Worm (Caenorhabditis elegans) whole organism, L3 larva: ENCODE measurements around the gene F55C12.19.

Source experiments
- R02D3.7 ChIP-seq: fragments of 150-350 bp; optimal IDR thresholded peaks from 2 replicates; lab custom pipeline; 2014; ENCODE audit warnings: missing biosample characterization, missing genetic modification characterization
- ZK546.5 ChIP-seq: sonication (generic microtip); optimal IDR thresholded peaks from 2 replicates; lab custom pipeline; 2017; ENCODE audit warnings: missing biosample characterization, missing genetic modification characterization
- aly-2 ChIP-seq: fragments of 150-350 bp; optimal IDR thresholded peaks from 2 replicates; lab custom pipeline; 2014; ENCODE audit warnings: missing biosample characterization, missing genetic modification characterization
- ama-1 ChIP-seq: fragments of 150-350 bp; optimal IDR thresholded peaks from 2 replicates; lab custom pipeline; 2018
- ceh-16 ChIP-seq: sonication (generic microtip); optimal IDR thresholded peaks from 2 replicates; lab custom pipeline; 2017; ENCODE audit warnings: missing biosample characterization, missing genetic modification characterization
- ceh-28 ChIP-seq: fragments of 150-350 bp; optimal IDR thresholded peaks from 2 replicates; lab custom pipeline; 2014; ENCODE audit warnings: missing biosample characterization, missing genetic modification reagents, missing genetic modification characterization
- ceh-82 ChIP-seq: fragments of 150-350 bp; optimal IDR thresholded peaks from 2 replicates; lab custom pipeline; 2014; ENCODE audit warnings: missing biosample characterization, missing genetic modification characterization
- ceh-9 ChIP-seq: sonication (generic microtip); optimal IDR thresholded peaks from 2 replicates; lab custom pipeline; 2018; ENCODE audit warnings: missing biosample characterization, missing genetic modification characterization
- daf-12 ChIP-seq: fragments of 150-350 bp; optimal IDR thresholded peaks from 2 replicates; lab custom pipeline; 2014; ENCODE audit warnings: missing biosample characterization, missing genetic modification reagents, missing genetic modification characterization
- egl-27 ChIP-seq: sonication (generic microtip); optimal IDR thresholded peaks from 4 replicates; lab custom pipeline; 2017; ENCODE audit warnings: missing biosample characterization, missing genetic modification reagents, missing genetic modification characterization
- elt-1 ChIP-seq: fragments of 150-350 bp; optimal IDR thresholded peaks from 2 replicates; lab custom pipeline; 2014; ENCODE audit warnings: missing biosample characterization, missing genetic modification characterization
- elt-2 ChIP-seq: sonication (generic microtip); optimal IDR thresholded peaks from 2 replicates; lab custom pipeline; 2016; ENCODE audit warnings: missing genetic modification reagents, mild to moderate bottlenecking, missing genetic modification characterization, missing compliant biosample characterization
- elt-3 ChIP-seq, 3 experiments: fragments of 150-350 bp in 1 of 3; sonication (generic microtip) in 2 of 3; optimal IDR thresholded peaks; 2 replicates in 2 of 3; 4 replicates in 1 of 3; lab custom pipeline; 2014 to 2017; ENCODE audit warnings: missing biosample characterization in 3 of 3, missing genetic modification characterization in 3 of 3
- eor-1 ChIP-seq, 2 experiments: fragments of 150-350 bp; optimal IDR thresholded peaks; 2 replicates each; lab custom pipeline; 2014 to 2018; ENCODE audit warnings: missing biosample characterization in 2 of 2, missing genetic modification characterization in 2 of 2
- fkh-10 ChIP-seq: sonication (generic microtip); optimal IDR thresholded peaks from 2 replicates; lab custom pipeline; 2017; ENCODE audit warnings: missing biosample characterization, missing genetic modification reagents, missing genetic modification characterization
- fkh-2 ChIP-seq: fragments of 150-350 bp; optimal IDR thresholded peaks from 2 replicates; lab custom pipeline; 2014; ENCODE audit warnings: missing biosample characterization, missing genetic modification reagents, missing genetic modification characterization
- fos-1 ChIP-seq: fragments of 150-350 bp; optimal IDR thresholded peaks from 2 replicates; lab custom pipeline; 2014; ENCODE audit warnings: missing biosample characterization, missing genetic modification characterization
- hmg-11 ChIP-seq: sonication (generic microtip); optimal IDR thresholded peaks from 2 replicates; lab custom pipeline; 2016; ENCODE audit warnings: missing genetic modification characterization, missing compliant biosample characterization
- jun-1 ChIP-seq: fragments of 150-350 bp; optimal IDR thresholded peaks from 2 replicates; lab custom pipeline; 2014; ENCODE audit warnings: missing biosample characterization, missing genetic modification reagents, missing genetic modification characterization
- lin-15B ChIP-seq: fragments of 150-350 bp; optimal IDR thresholded peaks from 2 replicates; lab custom pipeline; 2014; ENCODE audit warnings: missing biosample characterization, missing genetic modification characterization
- lin-39 ChIP-seq: fragments of 150-350 bp; optimal IDR thresholded peaks from 2 replicates; lab custom pipeline; 2018; ENCODE audit warnings: missing biosample characterization, missing genetic modification reagents, missing genetic modification characterization
- lsy-12 ChIP-seq: sonication (generic microtip); optimal IDR thresholded peaks from 2 replicates; lab custom pipeline; 2016; ENCODE audit warnings: mild to moderate bottlenecking, missing genetic modification characterization, missing compliant biosample characterization
- mdl-1 ChIP-seq: fragments of 150-350 bp; optimal IDR thresholded peaks from 2 replicates; lab custom pipeline; 2014; ENCODE audit warnings: missing biosample characterization, missing genetic modification characterization
- nfya-1 ChIP-seq: sonication (generic microtip); optimal IDR thresholded peaks from 2 replicates; lab custom pipeline; 2017; ENCODE audit warnings: missing genetic modification characterization, mild to moderate bottlenecking, missing compliant biosample characterization, antibody characterized with exemption, moderate library complexity; ENCODE audit not compliant: insufficient read depth
- nhr-11 ChIP-seq: fragments of 150-350 bp; optimal IDR thresholded peaks from 2 replicates; lab custom pipeline; 2014; ENCODE audit warnings: missing biosample characterization, missing genetic modification characterization
- nhr-12 ChIP-seq: fragments of 150-350 bp; optimal IDR thresholded peaks from 2 replicates; lab custom pipeline; 2014; ENCODE audit warnings: missing biosample characterization, missing genetic modification characterization
- nhr-23 ChIP-seq: fragments of 150-350 bp; optimal IDR thresholded peaks from 2 replicates; lab custom pipeline; 2014; ENCODE audit warnings: missing biosample characterization, missing genetic modification reagents, missing genetic modification characterization
- nhr-237 ChIP-seq: fragments of 150-350 bp; optimal IDR thresholded peaks from 2 replicates; lab custom pipeline; 2014; ENCODE audit warnings: missing biosample characterization, missing genetic modification characterization
- nhr-25 ChIP-seq: sonication (generic microtip); optimal IDR thresholded peaks from 2 replicates; lab custom pipeline; 2017; ENCODE audit warnings: missing biosample characterization, missing genetic modification characterization
- nhr-28 ChIP-seq: fragments of 150-350 bp; optimal IDR thresholded peaks from 2 replicates; lab custom pipeline; 2014; ENCODE audit warnings: missing biosample characterization, missing genetic modification characterization
- nhr-43 ChIP-seq: sonication (generic microtip); optimal IDR thresholded peaks from 2 replicates; lab custom pipeline; 2016; ENCODE audit warnings: mild to moderate bottlenecking, missing genetic modification characterization, missing compliant biosample characterization; ENCODE audit not compliant: poor library complexity, severe bottlenecking
- nhr-67 ChIP-seq: fragments of 150-350 bp; optimal IDR thresholded peaks from 2 replicates; lab custom pipeline; 2014; ENCODE audit warnings: missing biosample characterization, missing genetic modification characterization
- nhr-76 ChIP-seq: fragments of 150-350 bp; sonication (generic microtip); optimal IDR thresholded peaks from 5 replicates; lab custom pipeline; 2014; ENCODE audit warnings: missing biosample characterization, missing genetic modification characterization
- nhr-77 ChIP-seq: fragments of 150-350 bp; optimal IDR thresholded peaks from 2 replicates; lab custom pipeline; 2014; ENCODE audit warnings: missing biosample characterization, missing genetic modification characterization
- pha-4 ChIP-seq: fragments of 150-350 bp; optimal IDR thresholded peaks from 2 replicates; lab custom pipeline; 2014; ENCODE audit warnings: missing biosample characterization, missing genetic modification reagents, missing genetic modification characterization
- pqm-1 ChIP-seq: fragments of 150-350 bp; optimal IDR thresholded peaks from 2 replicates; lab custom pipeline; 2017; ENCODE audit warnings: missing biosample characterization, missing genetic modification characterization, inconsistent platforms
- sea-2 ChIP-seq: fragments of 150-350 bp; sonication (generic microtip); optimal IDR thresholded peaks from 4 replicates; lab custom pipeline; 2014; ENCODE audit warnings: missing biosample characterization, missing genetic modification reagents, missing genetic modification characterization
- skn-1 ChIP-seq: fragments of 150-350 bp; optimal IDR thresholded peaks from 2 replicates; lab custom pipeline; 2014; ENCODE audit warnings: missing biosample characterization, missing genetic modification characterization
- snpc-4 ChIP-seq: fragments of 150-350 bp; optimal IDR thresholded peaks from 2 replicates; lab custom pipeline; 2014; ENCODE audit warnings: missing biosample characterization, missing genetic modification characterization
- tbx-2 ChIP-seq: sonication (generic microtip); optimal IDR thresholded peaks from 2 replicates; lab custom pipeline; 2016; ENCODE audit warnings: mild to moderate bottlenecking, missing genetic modification characterization, missing compliant biosample characterization
- unc-39 ChIP-seq: sonication (generic microtip); optimal IDR thresholded peaks from 4 replicates; lab custom pipeline; 2017; ENCODE audit warnings: missing biosample characterization, missing genetic modification characterization
- unc-62 ChIP-seq: fragments of 150-350 bp; sonication (generic microtip); optimal IDR thresholded peaks from 4 replicates; lab custom pipeline; 2014; ENCODE audit warnings: missing biosample characterization, missing genetic modification reagents, missing genetic modification characterization
- zag-1 ChIP-seq: fragments of 150-350 bp; optimal IDR thresholded peaks from 2 replicates; lab custom pipeline; 2014; ENCODE audit warnings: missing biosample characterization, missing genetic modification characterization
- ztf-11 ChIP-seq: fragments of 150-350 bp; optimal IDR thresholded peaks from 2 replicates; lab custom pipeline; 2014; ENCODE audit warnings: missing biosample characterization, missing genetic modification characterization
- ztf-4 ChIP-seq: fragments of 150-350 bp; optimal IDR thresholded peaks from 2 replicates; lab custom pipeline; 2014; ENCODE audit warnings: missing biosample characterization, missing genetic modification characterization

Gene F55C12.19

ce11 chrII:5902139-5902538, 36.2 kb downstream of the F55C12.19 start:
- TF ChIP-seq tbx-2 (tag; lab: Kevin White, UChicago) (no peak), nhr-43 (no peak), lin-39 (tag; lab: Kevin White, UChicago) (no peak), ceh-16 (tag; lab: Kevin White, UChicago) (no peak), hmg-11 (tag; lab: Kevin White, UChicago) (no peak), zag-1 (tag; lab: Kevin White, UChicago) (no peak), ztf-4 (no peak), unc-62 (GFP tag; lab: Kevin White, UChicago) (no peak), pha-4 (tag; lab: Kevin White, UChicago) (no peak), nfya-1 (no peak), egl-27 (tag; lab: Kevin White, UChicago) (no peak), ceh-28 (tag; lab: Kevin White, UChicago) (no peak), nhr-28 (tag; lab: Kevin White, UChicago) (no peak), lsy-12 (tag; lab: Kevin White, UChicago) (no peak), elt-1 (tag; lab: Kevin White, UChicago) (no peak), snpc-4 (no peak), fkh-10 (GFP tag; lab: Kevin White, UChicago) (no peak)

ce11 chrII:5904252-5904651, 38.3 kb downstream of the F55C12.19 start, which contains the start of gene tsp-18:
TSS of gene tsp-18 (plus strand) at chrII:5904552.
- TF ChIP-seq ceh-9 (tag; lab: Kevin White, UChicago) (no peak), unc-62 (GFP tag; lab: Kevin White, UChicago) (no peak), nhr-67 (tag; lab: Kevin White, UChicago) (no peak), sea-2 (GFP tag; lab: Kevin White, UChicago) (no peak), fos-1 (tag; lab: Kevin White, UChicago) (no peak), skn-1 (tag; lab: Kevin White, UChicago) (no peak), eor-1 (tag; optimal IDR thresholded peaks at IDR 0.05; lab: Kevin White, UChicago) (no peak), ceh-16 (tag; lab: Kevin White, UChicago) (no peak), ceh-82 (no peak)
- TF ChIP-seq, all 47 proteins: peak for 0

DNA sequence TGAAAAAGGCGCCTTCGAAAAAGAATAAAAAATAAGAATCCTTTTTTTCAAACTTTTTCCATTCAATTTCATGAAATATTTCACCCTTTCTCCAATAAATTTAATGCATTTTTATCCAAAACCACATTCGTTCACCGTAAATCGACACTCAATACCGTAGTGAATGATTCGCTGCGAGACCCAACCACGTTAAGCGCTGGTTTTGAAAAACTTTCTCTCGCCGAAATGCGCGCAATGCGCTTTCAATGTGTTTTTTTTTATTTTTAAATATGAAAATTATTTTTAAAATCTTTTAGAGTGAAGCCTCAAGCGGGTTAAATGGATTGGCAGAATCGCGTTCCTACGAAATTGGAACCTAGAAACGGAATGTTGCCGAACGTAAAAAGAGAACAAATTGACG, 40.3 kb downstream of the F55C12.19 start, which contains the start of gene F59G1.8:
TSS of gene F59G1.8 (plus strand) at position 293 of the 400 bp plus-strand sequence.
- no peak for TF ChIP-seq R02D3.7 (tag; lab: Kevin White, UChicago)

- TF ChIP-seq lsy-12 (tag; lab: Kevin White, UChicago) = no peak
- peak; percentile 46 for TF ChIP-seq lin-15B
- TF ChIP-seq eor-1 (tag; optimal IDR thresholded peaks at IDR 0.05; lab: Kevin White, UChicago) = no peak
- TF ChIP-seq nhr-25 (tag; lab: Kevin White, UChicago) = peak; percentile 29
- no peak for TF ChIP-seq fos-1 (tag; lab: Kevin White, UChicago)
- TF ChIP-seq nhr-12 (tag; lab: Kevin White, UChicago) = no peak
- peak; percentile 42 for TF ChIP-seq nfya-1
- TF ChIP-seq ceh-82 = no peak
- peak; percentile 40 for TF ChIP-seq pqm-1 (tag; lab: Kevin White, UChicago)
- no peak for TF ChIP-seq ceh-28 (tag; lab: Kevin White, UChicago)
- no peak for TF ChIP-seq jun-1 (tag; lab: Kevin White, UChicago)
- no peak for TF ChIP-seq aly-2
- TF ChIP-seq daf-12 (tag; lab: Kevin White, UChicago) = no peak
- TF ChIP-seq fkh-10 (GFP tag; lab: Kevin White, UChicago) = no peak
- TF ChIP-seq fkh-2 = no peak
- no peak for TF ChIP-seq nhr-237 (tag; lab: Kevin White, UChicago)
- TF ChIP-seq ama-1 = no peak
- no peak for TF ChIP-seq lin-39 (tag; lab: Kevin White, UChicago)
- TF ChIP-seq sea-2 (GFP tag; lab: Kevin White, UChicago) = no peak
- no peak for TF ChIP-seq tbx-2 (tag; lab: Kevin White, UChicago)
- no peak for TF ChIP-seq zag-1 (tag; lab: Kevin White, UChicago)
- TF ChIP-seq ceh-16 (tag; lab: Kevin White, UChicago) = no peak
- TF ChIP-seq ztf-11 = no peak
- TF ChIP-seq elt-3 (tag; optimal IDR thresholded peaks at IDR 0.05; lab: Kevin White, UChicago) = no peak
- TF ChIP-seq egl-27 (tag; lab: Kevin White, UChicago) = no peak
- no peak for TF ChIP-seq nhr-43
- TF ChIP-seq ZK546.5 (tag; lab: Kevin White, UChicago) = no peak
- no peak for TF ChIP-seq ztf-4
- no peak for TF ChIP-seq nhr-76 (tag; lab: Kevin White, UChicago)
- TF ChIP-seq nhr-28 (tag; lab: Kevin White, UChicago) = no peak
- peak; percentile 22 for TF ChIP-seq snpc-4
- TF ChIP-seq nhr-11 (tag; lab: Kevin White, UChicago) = no peak
- no peak for TF ChIP-seq nhr-23 (tag; lab: Kevin White, UChicago)
- no peak for TF ChIP-seq unc-39 (tag; lab: Kevin White, UChicago)
- peak; percentile 12 for TF ChIP-seq elt-2 (tag; lab: Kevin White, UChicago)
- TF ChIP-seq pha-4 (tag; lab: Kevin White, UChicago) = peak; percentile 78
- no peak for TF ChIP-seq nhr-77
- TF ChIP-seq unc-62 (GFP tag; lab: Kevin White, UChicago) = no peak
- TF ChIP-seq nhr-67 (tag; lab: Kevin White, UChicago) = no peak
- TF ChIP-seq ceh-9 (tag; lab: Kevin White, UChicago) = no peak
- no peak for TF ChIP-seq mdl-1
Observed at ce11 chrII:5907482-5907881, 41.5 kb downstream of the F55C12.19 start, which contains the start of gene vps-35. TSS of gene vps-35 (plus strand) at chrII:5907816.
